Fruit fly (Drosophila melanogaster) whole organism, embryonic: ENCODE measurements around the gene CG17028.

ENCODE experiments used
- Abd-B ChIP-seq: fragments of 200-800 bp; sonication (Bioruptor generic); optimal IDR thresholded peaks from 2 replicates; lab custom pipeline; 2018; ENCODE audit warnings: missing biosample characterization, mild to moderate bottlenecking, missing genetic modification characterization, moderate library complexity
- Ada2b ChIP-seq: fragments of 200-800 bp; sonication (Bioruptor generic); IDR thresholded peaks from 2 replicates; pipeline ENCODE4 v1.3.6; 2022; ENCODE audit warnings: missing biosample characterization, missing genetic modification characterization
- Blimp-1 ChIP-seq: fragments of 200-800 bp; sonication (Bioruptor generic); optimal IDR thresholded peaks from 3 replicates; lab custom pipeline; 2018; ENCODE audit warnings: missing biosample characterization, missing genetic modification characterization, mild to moderate bottlenecking, moderate library complexity, missing genetic modification reagents
- CG1024 ChIP-seq: fragments of 200-800 bp; sonication (Bioruptor generic); IDR thresholded peaks from 2 replicates; pipeline ENCODE4 v1.3.6; 2022; ENCODE audit warnings: missing biosample characterization, missing genetic modification characterization
- CG12942 ChIP-seq: fragments of 200-800 bp; sonication (Bioruptor generic); optimal IDR thresholded peaks from 3 replicates; lab custom pipeline; 2016; ENCODE audit warnings: missing biosample characterization, missing genetic modification characterization
- CG13123 ChIP-seq: fragments of 200-800 bp; sonication (Bioruptor generic); optimal IDR thresholded peaks from 2 replicates; lab custom pipeline; 2016; ENCODE audit warnings: missing biosample characterization, missing genetic modification characterization
- CG1647 ChIP-seq: fragments of 200-800 bp; sonication (Bioruptor generic); optimal IDR thresholded peaks from 3 replicates; lab custom pipeline; 2016; ENCODE audit warnings: missing biosample characterization, missing genetic modification characterization
- CG16813 ChIP-seq: fragments of 200-800 bp; sonication (Bioruptor generic); IDR thresholded peaks from 3 replicates; pipeline ENCODE4 v1.3.6; 2022; ENCODE audit warnings: missing biosample characterization, missing genetic modification characterization; ENCODE audit not compliant: partially characterized antibody
- CG17328 ChIP-seq: fragments of 200-800 bp; sonication (Bioruptor generic); IDR thresholded peaks from 2 replicates; pipeline ENCODE4 v1.3.6; 2022; ENCODE audit warnings: missing biosample characterization, missing genetic modification characterization
- CG18262 ChIP-seq: fragments of 200-800 bp; optimal IDR thresholded peaks from 3 replicates; lab custom pipeline; 2019; ENCODE audit warnings: missing biosample characterization, mild to moderate bottlenecking, missing genetic modification characterization, moderate library complexity
- CG18476 ChIP-seq: fragments of 200-800 bp; sonication (Bioruptor generic); optimal IDR thresholded peaks from 2 replicates; lab custom pipeline; 2016; ENCODE audit warnings: missing biosample characterization, mild to moderate bottlenecking, missing genetic modification characterization
- CG18599 ChIP-seq: fragments of 200-800 bp; sonication (Bioruptor generic); optimal IDR thresholded peaks from 3 replicates; lab custom pipeline; 2017; ENCODE audit warnings: missing biosample characterization, missing genetic modification characterization, mild to moderate bottlenecking, moderate library complexity, missing genetic modification reagents
- CG2678 ChIP-seq: fragments of 200-800 bp; sonication (Bioruptor generic); optimal IDR thresholded peaks from 3 replicates; lab custom pipeline; 2019; ENCODE audit warnings: missing biosample characterization, mild to moderate bottlenecking, missing genetic modification characterization, moderate library complexity
- CG4328 ChIP-seq: fragments of 200-800 bp; sonication (Bioruptor generic); optimal IDR thresholded peaks from 3 replicates; lab custom pipeline; 2017; ENCODE audit warnings: missing biosample characterization, missing genetic modification reagents, missing genetic modification characterization
- CG5245 ChIP-seq: fragments of 200-800 bp; sonication (Bioruptor generic); optimal IDR thresholded peaks from 3 replicates; lab custom pipeline; 2016; ENCODE audit warnings: missing biosample characterization, missing genetic modification characterization
- CG7556 ChIP-seq: fragments of 200-800 bp; sonication (Bioruptor generic); optimal IDR thresholded peaks from 2 replicates; lab custom pipeline; 2017; ENCODE audit warnings: missing biosample characterization, mild to moderate bottlenecking, missing genetic modification characterization
- CG7928 ChIP-seq: fragments of 200-800 bp; sonication (Bioruptor generic); optimal IDR thresholded peaks from 2 replicates; lab custom pipeline; 2017; ENCODE audit warnings: missing biosample characterization, mild to moderate bottlenecking, missing genetic modification characterization
- CG8924 ChIP-seq: fragments of 200-800 bp; optimal IDR thresholded peaks from 3 replicates; lab custom pipeline; 2019; ENCODE audit warnings: missing biosample characterization, mild to moderate bottlenecking, missing genetic modification characterization, moderate library complexity
- CG8944 ChIP-seq: fragments of 200-800 bp; sonication (Bioruptor generic); optimal IDR thresholded peaks from 3 replicates; lab custom pipeline; 2016; ENCODE audit warnings: missing biosample characterization, missing genetic modification characterization
- CG9727 ChIP-seq: fragments of 200-800 bp; sonication (Bioruptor generic); optimal IDR thresholded peaks from 3 replicates; lab custom pipeline; 2017; ENCODE audit warnings: missing biosample characterization, mild to moderate bottlenecking, missing genetic modification characterization
- Chrac-16 ChIP-seq: fragments of 200-800 bp; sonication (Bioruptor generic); optimal IDR thresholded peaks from 3 replicates; lab custom pipeline; 2016; ENCODE audit warnings: missing biosample characterization, missing genetic modification characterization
- D19B ChIP-seq: fragments of 200-800 bp; sonication (Bioruptor generic); optimal IDR thresholded peaks from 2 replicates; lab custom pipeline; 2017; ENCODE audit warnings: missing biosample characterization, mild to moderate bottlenecking, missing genetic modification characterization
- Gsc ChIP-seq: fragments of 200-800 bp; sonication (Bioruptor generic); IDR thresholded peaks from 2 replicates; pipeline ENCODE4 v1.3.6; 2022; ENCODE audit warnings: missing biosample characterization, missing genetic modification characterization
- Hsf ChIP-seq: fragments of 200-800 bp; sonication (Bioruptor generic); optimal IDR thresholded peaks from 3 replicates; lab custom pipeline; 2016; ENCODE audit warnings: missing biosample characterization, missing genetic modification characterization
- Meics ChIP-seq: fragments of 200-800 bp; sonication (Bioruptor generic); optimal IDR thresholded peaks from 2 replicates; lab custom pipeline; 2017; ENCODE audit warnings: missing biosample characterization, mild to moderate bottlenecking, missing genetic modification characterization
- Mes4 ChIP-seq: fragments of 200-800 bp; sonication (Bioruptor generic); optimal IDR thresholded peaks from 2 replicates; lab custom pipeline; 2016; ENCODE audit warnings: missing biosample characterization, missing genetic modification characterization
- Mrtf ChIP-seq: fragments of 200-800 bp; sonication (Bioruptor generic); IDR thresholded peaks from 3 replicates; pipeline ENCODE4 v1.3.6; 2022; ENCODE audit warnings: missing biosample characterization, missing genetic modification characterization
- NfI ChIP-seq: fragments of 200-800 bp; sonication (Bioruptor generic); optimal IDR thresholded peaks from 3 replicates; lab custom pipeline; 2018; ENCODE audit warnings: missing biosample characterization, mild to moderate bottlenecking, missing genetic modification characterization, moderate library complexity
- Pdp1 ChIP-seq, 2 experiments: fragments of 200-800 bp; sonication (Bioruptor generic); optimal IDR thresholded peaks; 3 replicates each; lab custom pipeline; 2016; ENCODE audit warnings: missing biosample characterization in 2 of 2, missing genetic modification characterization in 2 of 2, mild to moderate bottlenecking in 1 of 2, moderate library complexity in 1 of 2
- Xbp1 ChIP-seq: fragments of 200-800 bp; sonication (Bioruptor generic); optimal IDR thresholded peaks from 3 replicates; lab custom pipeline; 2016; ENCODE audit warnings: missing biosample characterization, mild to moderate bottlenecking, missing genetic modification characterization
- Xrp1 ChIP-seq: fragments of 200-800 bp; sonication (Bioruptor generic); IDR thresholded peaks from 2 replicates; pipeline ENCODE4 v1.3.6; 2022; ENCODE audit warnings: missing biosample characterization, missing genetic modification characterization
- ap ChIP-seq: fragments of 200-800 bp; sonication (Bioruptor generic); IDR thresholded peaks from 2 replicates; pipeline ENCODE4 v1.3.6; 2022; ENCODE audit warnings: missing biosample characterization, missing genetic modification characterization
- ash1 ChIP-seq: fragments of 200-800 bp; sonication (Bioruptor generic); optimal IDR thresholded peaks from 2 replicates; lab custom pipeline; 2018; ENCODE audit warnings: missing biosample characterization, mild to moderate bottlenecking, missing genetic modification characterization
- bcd ChIP-seq: fragments of 200-800 bp; sonication (Bioruptor generic); optimal IDR thresholded peaks from 2 replicates; lab custom pipeline; 2017; ENCODE audit warnings: missing biosample characterization, mild to moderate bottlenecking, missing genetic modification characterization
- chif ChIP-seq, 2 experiments: fragments of 200-800 bp; sonication (Bioruptor generic); optimal IDR thresholded peaks; 3 replicates each; lab custom pipeline; 2016; ENCODE audit warnings: missing biosample characterization in 2 of 2, missing genetic modification characterization in 2 of 2
- dan ChIP-seq: fragments of 200-800 bp; sonication (Bioruptor generic); IDR thresholded peaks from 2 replicates; pipeline ENCODE4 v1.3.6; 2022; ENCODE audit warnings: missing biosample characterization, missing genetic modification characterization
- grau ChIP-seq: fragments of 200-800 bp; optimal IDR thresholded peaks from 3 replicates; lab custom pipeline; 2019; ENCODE audit warnings: missing biosample characterization, mild to moderate bottlenecking, missing genetic modification characterization, moderate library complexity
- ind ChIP-seq: fragments of 200-800 bp; sonication (Bioruptor generic); optimal IDR thresholded peaks from 3 replicates; lab custom pipeline; 2016; ENCODE audit warnings: missing biosample characterization, missing genetic modification characterization
- inv ChIP-seq: fragments of 200-800 bp; sonication (Bioruptor generic); IDR thresholded peaks from 2 replicates; pipeline ENCODE4 v1.3.6; 2022; ENCODE audit warnings: missing biosample characterization, missing genetic modification characterization; ENCODE audit not compliant: partially characterized antibody
- jing ChIP-seq: fragments of 200-800 bp; sonication (Bioruptor generic); optimal IDR thresholded peaks from 2 replicates; lab custom pipeline; 2018; ENCODE audit warnings: missing biosample characterization, mild to moderate bottlenecking, missing genetic modification characterization
- ken ChIP-seq: fragments of 200-800 bp; sonication (Bioruptor generic); IDR thresholded peaks from 3 replicates; pipeline ENCODE4 v1.3.6; 2022; ENCODE audit warnings: missing biosample characterization, missing genetic modification characterization
- mam ChIP-seq: fragments of 200-800 bp; sonication (Bioruptor generic); optimal IDR thresholded peaks from 3 replicates; lab custom pipeline; 2016; ENCODE audit warnings: missing biosample characterization, missing genetic modification characterization
- nau ChIP-seq: fragments of 200-800 bp; sonication (Bioruptor generic); optimal IDR thresholded peaks from 3 replicates; lab custom pipeline; 2017; ENCODE audit warnings: missing biosample characterization, mild to moderate bottlenecking, missing genetic modification characterization, missing genetic modification reagents
- onecut ChIP-seq: fragments of 200-800 bp; sonication (Bioruptor generic); IDR thresholded peaks from 2 replicates; pipeline ENCODE4 v1.3.6; 2022; ENCODE audit warnings: missing biosample characterization, missing genetic modification characterization
- pan ChIP-seq, 4 experiments: fragments of >200 bp in 3 of 4; fragments of 200-800 bp in 1 of 4; sonication (Bioruptor generic) in 1 of 4; optimal IDR thresholded peaks in 3 of 4; IDR thresholded peaks in 1 of 4; 2 replicates each; pipeline versions ENCODE4 v1.3.6 to Lab custom; 2017 to 2022; ENCODE audit warnings: missing biosample characterization in 2 of 4, missing genetic modification characterization in 2 of 4, mixed read lengths in 1 of 4
- salm ChIP-seq: fragments of 200-800 bp; sonication (Bioruptor generic); optimal IDR thresholded peaks from 2 replicates; lab custom pipeline; 2018; ENCODE audit warnings: missing biosample characterization, mild to moderate bottlenecking, missing genetic modification characterization
- sqz ChIP-seq: fragments of 200-800 bp; sonication (Bioruptor generic); optimal IDR thresholded peaks from 3 replicates; lab custom pipeline; 2018; ENCODE audit warnings: missing biosample characterization, mild to moderate bottlenecking, missing genetic modification characterization
- tgo ChIP-seq: fragments of 200-800 bp; sonication (Bioruptor generic); IDR thresholded peaks from 3 replicates; pipeline ENCODE4 v1.3.6; 2022; ENCODE audit warnings: missing biosample characterization, missing genetic modification characterization
- tio ChIP-seq: fragments of 200-800 bp; sonication (Bioruptor generic); optimal IDR thresholded peaks from 2 replicates; lab custom pipeline; 2017; ENCODE audit warnings: missing biosample characterization, missing genetic modification characterization, inconsistent platforms

The CG17028 gene

dm6 chr3L:15940823-15941222, 37.5 kb upstream of the CG17028 start (continued):
- TF ChIP-seq CG18476 (GFP tag; lab: Kevin White, UChicago) = peak; percentile 44
- peak; percentile 53 for TF ChIP-seq CG2678 (tag; lab: Kevin White, UChicago)
- no peak for TF ChIP-seq CG16813 (GFP tag; lab: Robert Waterston, UW)
- TF ChIP-seq Mrtf (GFP tag; lab: Robert Waterston, UW) = peak; percentile 50; the same call in 1 of the 3 replicates
- TF ChIP-seq CG8924 (tag; lab: Kevin White, UChicago) = peak; percentile 64
- peak; percentile 52 for TF ChIP-seq ind
- no peak for TF ChIP-seq pan (optimal IDR thresholded peaks at IDR 0.05; lab: Kevin White, UChicago)
- peak in 1 of 2 experiments; percentile 79 for TF ChIP-seq pan (GFP tag; optimal IDR thresholded peaks at IDR 0.05 in 1 of 2, IDR thresholded peaks at IDR 0.05 in 1 of 2)
- TF ChIP-seq CG18262 (tag; lab: Kevin White, UChicago) = peak; percentile 73
- TF ChIP-seq Mes4 (GFP tag; lab: Kevin White, UChicago) = peak; percentile 35
- no peak for TF ChIP-seq ash1 (GFP tag; lab: Kevin White, UChicago)
- TF ChIP-seq Chrac-16 (GFP tag; lab: Kevin White, UChicago) = peak; percentile 30
- no peak for TF ChIP-seq inv (GFP tag; lab: Robert Waterston, UW)
- peak; percentile 56 for TF ChIP-seq Abd-B (GFP tag; lab: Kevin White, UChicago)
- no peak for TF ChIP-seq sqz (GFP tag; lab: Kevin White, UChicago)
- peak; percentile 16 for TF ChIP-seq CG7556
- TF ChIP-seq CG4328 (GFP tag; lab: Kevin White, UChicago) = peak; percentile 25
- no peak for TF ChIP-seq D19B (GFP tag; lab: Kevin White, UChicago)
- peak; percentile 56 for TF ChIP-seq CG1647 (GFP tag; lab: Kevin White, UChicago)
- TF ChIP-seq dan (GFP tag; lab: Robert Waterston, UW) = no peak
- TF ChIP-seq CG18599 (GFP tag; lab: Kevin White, UChicago) = peak; percentile 37
- TF ChIP-seq CG7928 (GFP tag; lab: Kevin White, UChicago) = no peak
- TF ChIP-seq nau (GFP tag; lab: Kevin White, UChicago) = peak; percentile 53
- TF ChIP-seq CG1024 (GFP tag; lab: Robert Waterston, UW) = 0 out of 2 replicates have a peak, but pooled peaks have one; percentile 31
- peak; percentile 36; the same call in 1 of the 2 replicates for TF ChIP-seq onecut
- peak; percentile 1 for TF ChIP-seq CG13123 (GFP tag; lab: Kevin White, UChicago)
- TF ChIP-seq CG12942 = peak; percentile 12
- TF ChIP-seq CG5245 (GFP tag; lab: Kevin White, UChicago) = peak; percentile 68
- TF ChIP-seq mam = peak; percentile 14
- TF ChIP-seq Blimp-1 (GFP tag; lab: Kevin White, UChicago) = peak; percentile 83
- TF ChIP-seq tgo (GFP tag; lab: Robert Waterston, UW) = peak; percentile 45; the same call in 1 of the 3 replicates
- peak; percentile 74 for TF ChIP-seq Xrp1 (GFP tag; lab: Robert Waterston, UW)
- peak; percentile 56 for TF ChIP-seq Ada2b (GFP tag; lab: Robert Waterston, UW)
- peak; percentile 70 for TF ChIP-seq Xbp1 (GFP tag; lab: Kevin White, UChicago)
- 0 out of 2 replicates have a peak, but pooled peaks have one; percentile 12 for TF ChIP-seq Gsc (GFP tag; lab: Robert Waterston, UW)
- TF ChIP-seq chif (GFP tag; optimal IDR thresholded peaks at IDR 0.05; lab: Kevin White, UChicago) = peak; percentile 51 to 59
- peak; percentile 0 for TF ChIP-seq Meics (GFP tag; lab: Kevin White, UChicago)
- peak; percentile 80 for TF ChIP-seq CG17328
- TF ChIP-seq salm (tag; lab: Kevin White, UChicago) = peak; percentile 0
- TF ChIP-seq Hsf (GFP tag; lab: Kevin White, UChicago) = peak; percentile 56
- peak; percentile 28 for TF ChIP-seq jing
- TF ChIP-seq NfI = peak; percentile 45
- peak; percentile 52; the same call in 1 of the 2 replicates for TF ChIP-seq ap (GFP tag; lab: Robert Waterston, UW)
- TF ChIP-seq grau (tag; lab: Kevin White, UChicago) = peak; percentile 65
- peak; percentile 24 for TF ChIP-seq tio (GFP tag; lab: Kevin White, UChicago)
- TF ChIP-seq bcd = peak; percentile 61
- peak; percentile 39 for TF ChIP-seq CG8944 (GFP tag; lab: Kevin White, UChicago)
- TF ChIP-seq Pdp1 (GFP tag; optimal IDR thresholded peaks at IDR 0.05; lab: Kevin White, UChicago) = peak; percentile 27 to 49
- peak; percentile 64; the same call in 1 of the 3 replicates for TF ChIP-seq ken
- TF ChIP-seq CG9727 (GFP tag; lab: Kevin White, UChicago) = peak; percentile 15
